Worm (Caenorhabditis elegans): Measurements from ENCODE around the gene F20E11.7.

The F20E11.7 gene

ce11 chrV:17506289-17506688, 41.9 kb downstream of the F20E11.7 start, which contains the start of gene srw-31:
TSS of gene srw-31 (plus strand) at chrV:17506589.
- TF ChIP-seq ceh-36 (tag; optimal IDR thresholded peaks at IDR 0.05) (no peak), F13C5.2 (tag; optimal IDR thresholded peaks at IDR 0.05) (no peak), B0310.2 (tag; optimal IDR thresholded peaks at IDR 0.05) (no peak), hmg-4 (GFP tag; optimal IDR thresholded peaks at IDR 0.05) (no peak), flt-1 (GFP tag; IDR thresholded peaks at IDR 0.05) (no peak), ama-1 (optimal IDR thresholded peaks at IDR 0.05) (no peak), aly-1 (tag; optimal IDR thresholded peaks at IDR 0.05) (no peak), ets-7 (tag; optimal IDR thresholded peaks at IDR 0.05) (no peak), scrt-1 (GFP tag; IDR thresholded peaks at IDR 0.05) (no peak), hnd-1 (tag; optimal IDR thresholded peaks at IDR 0.05) (no peak), tbx-37 (GFP tag; conservative IDR thresholded peaks at IDR 0.05) (no peak), hmbx-1 (tag; optimal IDR thresholded peaks at IDR 0.05) (no peak)

ce11 chrV:17508493-17508892, 44.1 kb downstream of the F20E11.7 start, which contains the start of gene srw-32:
TSS of gene srw-32 (plus strand) at chrV:17508793.
- no peak for TF ChIP-seq pes-1 (GFP tag; IDR thresholded peaks at IDR 0.05)
- no peak for TF ChIP-seq tbx-11 (GFP tag; IDR thresholded peaks at IDR 0.05)
- no peak for TF ChIP-seq flt-1 (GFP tag; IDR thresholded peaks at IDR 0.05)
- no peak for TF ChIP-seq tra-4 (tag; optimal IDR thresholded peaks at IDR 0.05)
- TF ChIP-seq scrt-1 (GFP tag; IDR thresholded peaks at IDR 0.05): no peak
- TF ChIP-seq tbx-37 (GFP tag; conservative IDR thresholded peaks at IDR 0.05): no peak
- no peak for TF ChIP-seq hmbx-1 (tag; optimal IDR thresholded peaks at IDR 0.05)
- TF ChIP-seq sea-1 (GFP tag; conservative IDR thresholded peaks at IDR 0.05): no peak
- no peak for TF ChIP-seq ceh-36 (tag; optimal IDR thresholded peaks at IDR 0.05)
- no peak for TF ChIP-seq ceh-13 (GFP tag; optimal IDR thresholded peaks at IDR 0.05)
- no peak for TF ChIP-seq ama-1 (optimal IDR thresholded peaks at IDR 0.05)

ce11 chrV:17512763-17513162, 48.4 kb downstream of the F20E11.7 start:
- TF ChIP-seq hnd-1 (tag; optimal IDR thresholded peaks at IDR 0.05) (no peak), ama-1 (optimal IDR thresholded peaks at IDR 0.05) (no peak), tbx-37 (GFP tag; conservative IDR thresholded peaks at IDR 0.05) (no peak), pes-1 (GFP tag; IDR thresholded peaks at IDR 0.05) (no peak), ets-7 (tag; optimal IDR thresholded peaks at IDR 0.05) (no peak)

- no peak for TF ChIP-seq ama-1 (optimal IDR thresholded peaks at IDR 0.05)
- no peak for TF ChIP-seq F13C5.2 (tag; optimal IDR thresholded peaks at IDR 0.05)
- no peak for TF ChIP-seq hnd-1 (tag; optimal IDR thresholded peaks at IDR 0.05)
- TF ChIP-seq aly-1 (tag; optimal IDR thresholded peaks at IDR 0.05): no peak
- 0 out of 2 replicates have a peak, but pooled peaks have one; percentile 8 for TF ChIP-seq tbx-37 (GFP tag; conservative IDR thresholded peaks at IDR 0.05)
- TF ChIP-seq B0310.2 (tag; optimal IDR thresholded peaks at IDR 0.05): no peak
- peak; percentile 51; the same call in 1 of the 2 replicates for TF ChIP-seq pes-1 (GFP tag; IDR thresholded peaks at IDR 0.05)
Measured at ce11 chrV:17513831-17514230, 49.5 kb downstream of the F20E11.7 start.
